Fruit fly (Drosophila melanogaster) whole organism, embryonic: ENCODE measurements around the gene ClpX.

ENCODE experiments used
- Atf6 ChIP-seq: fragments of 200-800 bp; sonication (Bioruptor generic); IDR thresholded peaks from 2 replicates; pipeline ENCODE4 v1.3.6; 2022; ENCODE audit warnings: missing biosample characterization, missing genetic modification characterization
- CG12104 ChIP-seq: fragments of 200-800 bp; sonication (Bioruptor generic); optimal IDR thresholded peaks from 3 replicates; lab custom pipeline; 2016; ENCODE audit warnings: missing biosample characterization, missing genetic modification characterization
- CG12236 ChIP-seq: fragments of 200-800 bp; sonication (Bioruptor generic); optimal IDR thresholded peaks from 2 replicates; lab custom pipeline; 2016; ENCODE audit warnings: missing biosample characterization, missing genetic modification characterization
- CG12744 ChIP-seq: fragments of 200-800 bp; sonication (Bioruptor generic); optimal IDR thresholded peaks from 2 replicates; lab custom pipeline; 2016; ENCODE audit warnings: missing biosample characterization, missing genetic modification characterization
- CG14860 ChIP-seq: fragments of 200-800 bp; sonication (Bioruptor generic); IDR thresholded peaks from 3 replicates; pipeline ENCODE4 v1.3.6; 2022; ENCODE audit warnings: missing biosample characterization, missing genetic modification characterization; ENCODE audit not compliant: partially characterized antibody
- CG15514 ChIP-seq: fragments of 200-800 bp; sonication (Bioruptor generic); optimal IDR thresholded peaks from 3 replicates; lab custom pipeline; 2017; ENCODE audit warnings: missing biosample characterization, missing genetic modification characterization, mild to moderate bottlenecking, moderate library complexity, missing genetic modification reagents
- CG31388 ChIP-seq: fragments of 200-800 bp; sonication (Bioruptor generic); optimal IDR thresholded peaks from 2 replicates; lab custom pipeline; 2016; ENCODE audit warnings: missing biosample characterization, missing genetic modification characterization
- CG31441 ChIP-seq: fragments of 200-800 bp; sonication (Bioruptor generic); IDR thresholded peaks from 2 replicates; pipeline ENCODE4 v1.3.6; 2022; ENCODE audit warnings: missing biosample characterization, missing genetic modification characterization
- CG32532 ChIP-seq: fragments of 200-800 bp; sonication (Bioruptor generic); IDR thresholded peaks from 2 replicates; pipeline ENCODE4 v1.3.6; 2022; ENCODE audit warnings: missing biosample characterization, missing genetic modification characterization
- CG3838 ChIP-seq: fragments of 200-800 bp; sonication (Bioruptor generic); optimal IDR thresholded peaks from 3 replicates; lab custom pipeline; 2016; ENCODE audit warnings: missing biosample characterization, missing genetic modification characterization
- CG5953 ChIP-seq: fragments of 200-800 bp; sonication (Bioruptor generic); IDR thresholded peaks from 2 replicates; pipeline ENCODE4 v1.3.6; 2022; ENCODE audit warnings: missing biosample characterization, missing genetic modification characterization
- CG6272 ChIP-seq: fragments of 200-800 bp; sonication (Bioruptor generic); IDR thresholded peaks from 2 replicates; pipeline ENCODE4 v1.3.6; 2022; ENCODE audit warnings: missing biosample characterization, missing genetic modification characterization
- CG6654 ChIP-seq: fragments of 200-800 bp; sonication (Bioruptor generic); optimal IDR thresholded peaks from 2 replicates; lab custom pipeline; 2017; ENCODE audit warnings: missing biosample characterization, mild to moderate bottlenecking, missing genetic modification characterization
- CG7556 ChIP-seq: fragments of 200-800 bp; sonication (Bioruptor generic); optimal IDR thresholded peaks from 2 replicates; lab custom pipeline; 2017; ENCODE audit warnings: missing biosample characterization, mild to moderate bottlenecking, missing genetic modification characterization
- CG7745 ChIP-seq: fragments of 200-800 bp; sonication (Bioruptor generic); optimal IDR thresholded peaks from 2 replicates; lab custom pipeline; 2018; ENCODE audit warnings: missing biosample characterization, mild to moderate bottlenecking, missing genetic modification characterization, moderate library complexity
- CG8478 ChIP-seq: fragments of >200 bp; optimal IDR thresholded peaks from 2 replicates; lab custom pipeline; 2018
- CG9797 ChIP-seq: fragments of 200-800 bp; sonication (Bioruptor generic); optimal IDR thresholded peaks from 3 replicates; lab custom pipeline; 2018; ENCODE audit warnings: missing biosample characterization, mild to moderate bottlenecking, missing genetic modification characterization
- CrebB ChIP-seq: fragments of 200-800 bp; sonication (Bioruptor generic); optimal IDR thresholded peaks from 3 replicates; lab custom pipeline; 2018; ENCODE audit warnings: missing biosample characterization, mild to moderate bottlenecking, missing genetic modification characterization
- Dbx ChIP-seq: fragments of 200-800 bp; sonication (Bioruptor generic); IDR thresholded peaks from 3 replicates; pipeline ENCODE4 v1.3.6; 2022; ENCODE audit warnings: missing biosample characterization, missing genetic modification characterization
- Dek ChIP-seq: fragments of 200-800 bp; sonication (Bioruptor generic); optimal IDR thresholded peaks from 3 replicates; lab custom pipeline; 2019; ENCODE audit warnings: missing biosample characterization, mild to moderate bottlenecking, missing genetic modification characterization, moderate library complexity
- Dip2 ChIP-seq: fragments of 200-800 bp; sonication (Bioruptor generic); IDR thresholded peaks from 2 replicates; pipeline ENCODE4 v1.3.6; 2022; ENCODE audit warnings: missing biosample characterization, missing genetic modification characterization
- E2f2 ChIP-seq: fragments of 200-800 bp; sonication (Bioruptor generic); IDR thresholded peaks from 2 replicates; pipeline ENCODE4 v1.3.6; 2022; ENCODE audit warnings: missing biosample characterization, missing genetic modification characterization
- Fer3 ChIP-seq: fragments of 200-800 bp; sonication (Bioruptor generic); optimal IDR thresholded peaks from 2 replicates; lab custom pipeline; 2018; ENCODE audit warnings: missing biosample characterization, mild to moderate bottlenecking, missing genetic modification characterization, moderate library complexity
- Hr78 ChIP-seq, 2 experiments: fragments of 200-800 bp in 1 of 2; fragments of >200 bp in 1 of 2; sonication (Bioruptor generic) in 1 of 2; optimal IDR thresholded peaks; 2 replicates each; lab custom pipeline; 2017 to 2019; ENCODE audit warnings: missing biosample characterization in 2 of 2, missing genetic modification characterization in 2 of 2, mild to moderate bottlenecking in 1 of 2, moderate library complexity in 1 of 2
- Jarid2 ChIP-seq: fragments of 200-800 bp; sonication (Bioruptor generic); optimal IDR thresholded peaks from 3 replicates; lab custom pipeline; 2017; ENCODE audit warnings: mild to moderate bottlenecking, missing biosample characterization, missing genetic modification reagents, missing genetic modification characterization
- PHDP ChIP-seq: fragments of 200-800 bp; sonication (Bioruptor generic); optimal IDR thresholded peaks from 3 replicates; lab custom pipeline; 2018; ENCODE audit warnings: missing biosample characterization, mild to moderate bottlenecking, missing genetic modification characterization, moderate library complexity
- abd-A ChIP-seq: fragments of 200-800 bp; sonication (Bioruptor generic); optimal IDR thresholded peaks from 3 replicates; lab custom pipeline; 2019; ENCODE audit warnings: missing biosample characterization, mild to moderate bottlenecking, missing genetic modification characterization, moderate library complexity
- az2 ChIP-seq: fragments of 200-800 bp; sonication (Bioruptor generic); optimal IDR thresholded peaks from 3 replicates; lab custom pipeline; 2016; ENCODE audit warnings: missing biosample characterization, missing genetic modification characterization
- bigmax ChIP-seq: fragments of 200-800 bp; sonication (Bioruptor generic); optimal IDR thresholded peaks from 2 replicates; lab custom pipeline; 2018; ENCODE audit warnings: missing biosample characterization, mild to moderate bottlenecking, missing genetic modification characterization
- cato ChIP-seq: fragments of 200-800 bp; sonication (Bioruptor generic); optimal IDR thresholded peaks from 2 replicates; lab custom pipeline; 2016; ENCODE audit warnings: missing biosample characterization, missing genetic modification characterization, borderline replicate concordance
- caup ChIP-seq: fragments of 200-800 bp; sonication (Bioruptor generic); optimal IDR thresholded peaks from 3 replicates; lab custom pipeline; 2017; ENCODE audit warnings: missing biosample characterization, mild to moderate bottlenecking, missing genetic modification characterization, moderate library complexity; ENCODE audit not compliant: severe bottlenecking
- dimm ChIP-seq: fragments of 200-800 bp; sonication (Bioruptor generic); IDR thresholded peaks from 2 replicates; pipeline ENCODE4 v1.3.6; 2022; ENCODE audit warnings: missing biosample characterization, missing genetic modification characterization
- dmrt11E ChIP-seq: fragments of 200-800 bp; sonication (Bioruptor generic); optimal IDR thresholded peaks from 3 replicates; lab custom pipeline; 2018; ENCODE audit warnings: missing biosample characterization, mild to moderate bottlenecking, missing genetic modification characterization, moderate library complexity
- ems ChIP-seq: fragments of 200-800 bp; sonication (Bioruptor generic); optimal IDR thresholded peaks from 3 replicates; lab custom pipeline; 2016; ENCODE audit warnings: missing biosample characterization, missing genetic modification characterization
- gcm2 ChIP-seq: fragments of 200-800 bp; sonication (Bioruptor generic); optimal IDR thresholded peaks from 2 replicates; lab custom pipeline; 2016; ENCODE audit warnings: missing biosample characterization, missing genetic modification characterization
- lbe ChIP-seq: fragments of 200-800 bp; sonication (Bioruptor generic); optimal IDR thresholded peaks from 2 replicates; lab custom pipeline; 2016; ENCODE audit warnings: missing biosample characterization, mild to moderate bottlenecking, missing genetic modification characterization
- mld ChIP-seq: fragments of 200-800 bp; sonication (Bioruptor generic); IDR thresholded peaks from 3 replicates; pipeline ENCODE4 v1.3.6; 2022; ENCODE audit warnings: missing biosample characterization, missing genetic modification characterization; ENCODE audit not compliant: partially characterized antibody
- otp ChIP-seq: fragments of 200-800 bp; sonication (Bioruptor generic); IDR thresholded peaks from 3 replicates; pipeline ENCODE4, ENCODE4 v1.3.6; 2022; ENCODE audit warnings: missing biosample characterization, missing genetic modification characterization
- peb ChIP-seq: fragments of 200-800 bp; sonication (Bioruptor generic); IDR thresholded peaks from 2 replicates; pipeline ENCODE4 v1.3.6; 2022; ENCODE audit warnings: missing biosample characterization, missing genetic modification characterization
- pita ChIP-seq: fragments of 200-800 bp; sonication (Bioruptor generic); optimal IDR thresholded peaks from 2 replicates; lab custom pipeline; 2017; ENCODE audit warnings: missing biosample characterization, mild to moderate bottlenecking, missing genetic modification characterization
- prd ChIP-seq, 3 experiments: fragments of >200 bp in 2 of 3; fragments of 200-800 bp in 1 of 3; sonication (Bioruptor generic) in 1 of 3; optimal IDR thresholded peaks in 2 of 3; IDR thresholded peaks in 1 of 3; 2 replicates in 2 of 3; 3 replicates in 1 of 3; pipeline versions ENCODE4 v1.3.6 to Lab custom; 2017 to 2022; ENCODE audit warnings: missing biosample characterization in 1 of 3, missing genetic modification characterization in 1 of 3
- pzg ChIP-seq: fragments of 200-800 bp; sonication (Bioruptor generic); optimal IDR thresholded peaks from 3 replicates; lab custom pipeline; 2018; ENCODE audit warnings: missing biosample characterization, mild to moderate bottlenecking, missing genetic modification characterization, moderate library complexity
- ranshi ChIP-seq: fragments of 200-800 bp; sonication (Bioruptor generic); IDR thresholded peaks from 2 replicates; pipeline ENCODE4 v1.3.6; 2022; ENCODE audit warnings: missing biosample characterization, missing genetic modification characterization
- ro ChIP-seq: fragments of 200-800 bp; sonication (Bioruptor generic); IDR thresholded peaks from 2 replicates; pipeline ENCODE4 v1.3.6; 2022; ENCODE audit warnings: missing biosample characterization, missing genetic modification characterization
- sens ChIP-seq: fragments of 200-800 bp; sonication (Bioruptor generic); peaks from one replicate; lab custom pipeline; 2016; ENCODE audit warnings: missing biosample characterization, missing genetic modification characterization
- sim ChIP-seq: fragments of 200-800 bp; sonication (Bioruptor generic); IDR thresholded peaks from 2 replicates; pipeline ENCODE4 v1.3.6; 2022; ENCODE audit warnings: missing biosample characterization, missing genetic modification characterization
- slou ChIP-seq: fragments of 200-800 bp; sonication (Bioruptor generic); optimal IDR thresholded peaks from 3 replicates; lab custom pipeline; 2016; ENCODE audit warnings: missing biosample characterization, missing genetic modification characterization
- slp2 ChIP-seq: fragments of 200-800 bp; sonication (Bioruptor generic); optimal IDR thresholded peaks from 2 replicates; lab custom pipeline; 2016; ENCODE audit warnings: missing biosample characterization, missing genetic modification characterization
- sug ChIP-seq: fragments of 200-800 bp; optimal IDR thresholded peaks from 2 replicates; lab custom pipeline; 2019; ENCODE audit warnings: missing biosample characterization, mild to moderate bottlenecking, missing genetic modification characterization, moderate library complexity

ClpX gene

DNA sequence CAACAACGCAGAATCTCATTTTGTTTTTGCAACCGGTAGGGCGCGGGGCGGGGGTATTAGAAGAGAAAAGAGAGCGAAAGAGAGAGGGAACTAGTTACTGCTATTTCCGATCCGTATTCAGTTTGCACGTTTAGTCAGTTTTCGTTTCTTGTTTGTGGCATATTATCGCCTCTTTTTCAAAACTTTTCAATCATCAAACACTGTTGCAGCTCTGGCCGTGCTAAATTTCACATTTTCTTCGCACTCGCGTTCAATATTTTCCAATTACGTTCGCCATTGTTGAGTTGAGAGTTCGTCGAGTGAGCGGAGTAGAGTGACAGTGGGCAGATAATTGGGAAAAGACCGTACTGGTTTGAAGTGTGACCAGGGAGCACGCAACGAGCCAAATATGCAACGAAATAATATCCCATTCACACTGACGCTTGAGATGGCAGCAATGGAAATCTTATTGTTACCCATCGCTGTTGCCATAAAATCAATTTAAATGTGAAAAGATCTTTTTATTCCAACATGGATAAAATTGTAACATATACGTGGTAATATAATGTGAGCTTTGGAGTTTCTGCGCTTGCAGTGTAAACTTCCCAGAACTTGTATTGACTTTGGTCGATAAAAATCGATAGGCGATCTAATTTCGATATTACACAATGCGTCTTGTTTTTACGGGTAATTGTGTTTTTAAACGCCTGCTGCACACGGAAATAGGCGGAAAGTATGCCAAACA, 42.3 kb downstream of the ClpX start, which contains the start of the genes Ire1 and Mrm2 (continued):
- no peak for TF ChIP-seq prd (optimal IDR thresholded peaks at IDR 0.05; lab: Kevin White, UChicago)
- TF ChIP-seq prd (GFP tag; IDR thresholded peaks at IDR 0.05; lab: Robert Waterston, UW): peak; percentile 88
- peak; percentile 83 for TF ChIP-seq dmrt11E (tag; lab: Kevin White, UChicago)
- TF ChIP-seq CG31441 (GFP tag; lab: Robert Waterston, UW): peak; percentile 69
- peak; percentile 70 for TF ChIP-seq Fer3 (tag; lab: Kevin White, UChicago)
- peak; percentile 63 for TF ChIP-seq CG6272 (GFP tag; lab: Robert Waterston, UW)
- peak; percentile 27; the same call in 1 of the 2 replicates for TF ChIP-seq dimm (GFP tag; lab: Robert Waterston, UW)
- TF ChIP-seq CG3838 (GFP tag; lab: Kevin White, UChicago): no peak
- TF ChIP-seq CG7745 (tag; lab: Kevin White, UChicago): no peak
- TF ChIP-seq CG31388: peak; percentile 63
- peak; percentile 42 for TF ChIP-seq lbe (GFP tag; lab: Kevin White, UChicago)
- TF ChIP-seq CG6654 (GFP tag; lab: Kevin White, UChicago): peak; percentile 8
- peak; percentile 71; the same call in 2 of the 3 replicates for TF ChIP-seq CG14860 (GFP tag; lab: Robert Waterston, UW)
- TF ChIP-seq CG15514: peak; percentile 88
- peak; percentile 52 for TF ChIP-seq E2f2 (GFP tag; lab: Robert Waterston, UW)
- peak; percentile 77; the same call in 1 of the 2 replicates for TF ChIP-seq ranshi (GFP tag; lab: Robert Waterston, UW)
- TF ChIP-seq CG12236: peak; percentile 71
- TF ChIP-seq Hr78 (GFP tag; optimal IDR thresholded peaks at IDR 0.05; lab: Kevin White, UChicago): peak; percentile 1 to 72
- TF ChIP-seq sens (GFP tag; lab: Kevin White, UChicago): peak; percentile 96
- TF ChIP-seq CG9797 (GFP tag; lab: Kevin White, UChicago): peak; percentile 98
- TF ChIP-seq CG7556 (GFP tag; lab: Kevin White, UChicago): peak; percentile 46
- 0 out of 3 replicates have a peak, but pooled peaks have one; percentile 36 for TF ChIP-seq otp (GFP tag; lab: Robert Waterston, UW)
- TF ChIP-seq Dip2 (GFP tag; lab: Robert Waterston, UW): no peak
- TF ChIP-seq slp2 (GFP tag; lab: Kevin White, UChicago): peak; percentile 85
- peak; percentile 81 for TF ChIP-seq slou (GFP tag; lab: Kevin White, UChicago)
- TF ChIP-seq ems (GFP tag; lab: Kevin White, UChicago): peak; percentile 72
- peak; percentile 84 for TF ChIP-seq CG32532 (GFP tag; lab: Robert Waterston, UW)
- TF ChIP-seq Jarid2: peak; percentile 69
- TF ChIP-seq pita (GFP tag; lab: Kevin White, UChicago): no peak
- TF ChIP-seq Dek (tag; lab: Kevin White, UChicago): peak; percentile 80
- peak; percentile 55 for TF ChIP-seq CrebB (tag; lab: Kevin White, UChicago)
- TF ChIP-seq peb (GFP tag; lab: Robert Waterston, UW): peak; percentile 47; the same call in 1 of the 2 replicates
- TF ChIP-seq CG5953 (GFP tag; lab: Robert Waterston, UW): no peak
- no peak for TF ChIP-seq bigmax (GFP tag; lab: Kevin White, UChicago)
- peak; percentile 68 for TF ChIP-seq caup (GFP tag; lab: Kevin White, UChicago)
- peak; percentile 78 for TF ChIP-seq gcm2 (GFP tag; lab: Kevin White, UChicago)
- no peak for TF ChIP-seq ro (GFP tag; lab: Robert Waterston, UW)
- peak; percentile 95 for TF ChIP-seq pzg
- peak; percentile 83 for TF ChIP-seq Dbx
- TF ChIP-seq CG12744 (GFP tag; lab: Kevin White, UChicago): peak; percentile 79
- peak; percentile 64 for TF ChIP-seq CG12104
- TF ChIP-seq PHDP: peak; percentile 74
- TF ChIP-seq CG8478 (lab: Kevin White, UChicago): no peak
- TF ChIP-seq sug: peak; percentile 71
- TF ChIP-seq abd-A (tag; lab: Kevin White, UChicago): no peak
- peak; percentile 49 for TF ChIP-seq cato (GFP tag; lab: Kevin White, UChicago)
- peak; percentile 64 for TF ChIP-seq Atf6 (GFP tag; lab: Robert Waterston, UW)
- no peak for TF ChIP-seq mld (GFP tag; lab: Robert Waterston, UW)
- TF ChIP-seq az2 (GFP tag; lab: Kevin White, UChicago): peak; percentile 80
- TF ChIP-seq sim (GFP tag; lab: Robert Waterston, UW): no peak
